Worm (Caenorhabditis elegans): Measurements from ENCODE around the gene C43H6.6.

DNA sequence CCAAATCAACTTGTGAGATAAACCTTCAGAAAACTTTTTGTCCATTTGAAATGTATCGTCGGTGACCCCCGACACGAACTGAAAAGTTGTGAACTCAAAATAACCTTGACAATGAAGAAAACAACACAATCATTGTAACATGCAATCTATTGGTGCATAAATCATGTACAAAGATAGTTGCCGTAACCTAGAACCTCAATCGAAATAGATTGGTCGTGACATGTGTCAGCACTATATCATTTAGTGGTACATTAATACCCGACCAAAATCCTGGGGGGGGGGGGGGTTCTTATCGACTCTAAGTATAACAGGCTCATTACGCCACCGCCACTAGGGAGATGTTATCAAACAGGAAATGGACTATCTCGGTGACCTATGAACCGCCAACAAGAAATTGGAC lies 31.8 kb downstream of the C43H6.6 start:
- TF ChIP-seq ztf-11 (tag; optimal IDR thresholded peaks at IDR 0.05) (no peak), fos-1 (tag; optimal IDR thresholded peaks at IDR 0.05) (no peak), ZK337.2 (GFP tag; IDR thresholded peaks at IDR 0.05) (no peak), sdz-12 (GFP tag; optimal IDR thresholded peaks at IDR 0.05) (no peak), ceh-20 (GFP tag; IDR thresholded peaks at IDR 0.05) (no peak), lsy-2 (tag; optimal IDR thresholded peaks at IDR 0.05) (no peak), F26F4.8 (GFP tag; conservative IDR thresholded peaks at IDR 0.05) (no peak), nhr-237 (tag; optimal IDR thresholded peaks at IDR 0.05) (no peak), php-3 (GFP tag; IDR thresholded peaks at IDR 0.05) (no peak), nhr-76 (tag; optimal IDR thresholded peaks at IDR 0.05) (no peak), lin-39 (tag; optimal IDR thresholded peaks at IDR 0.05) (no peak)

All from whole organism, L4 larva.